Fruit fly (Drosophila melanogaster) whole organism, embryonic: Measurements from ENCODE around the gene CG17625.

ENCODE experiments used
- Bteb2 ChIP-seq: fragments of 200-800 bp; sonication (Bioruptor generic); optimal IDR thresholded peaks from 2 replicates; lab custom pipeline; 2016; ENCODE audit warnings: missing biosample characterization, missing genetic modification characterization
- CG10959 ChIP-seq: fragments of 200-800 bp; sonication (Bioruptor generic); IDR thresholded peaks from 2 replicates; pipeline ENCODE4 v1.3.6; 2022; ENCODE audit warnings: missing biosample characterization, missing genetic modification characterization
- CG11398 ChIP-seq: fragments of 200-800 bp; sonication (Bioruptor generic); optimal IDR thresholded peaks from 2 replicates; lab custom pipeline; 2016; ENCODE audit warnings: missing biosample characterization, missing genetic modification characterization
- CG12071 ChIP-seq: fragments of 200-800 bp; sonication (Bioruptor generic); optimal IDR thresholded peaks from 3 replicates; lab custom pipeline; 2018; ENCODE audit warnings: missing biosample characterization, mild to moderate bottlenecking, missing genetic modification characterization
- CG13424 ChIP-seq: fragments of 200-800 bp; sonication (Bioruptor generic); optimal IDR thresholded peaks from 2 replicates; lab custom pipeline; 2019; ENCODE audit warnings: missing biosample characterization, mild to moderate bottlenecking, missing genetic modification characterization, moderate library complexity
- CG14014 ChIP-seq: fragments of 200-800 bp; sonication (Bioruptor generic); IDR thresholded peaks from 2 replicates; pipeline ENCODE4 v1.3.6; 2022; ENCODE audit warnings: missing biosample characterization, missing genetic modification characterization
- CG15269 ChIP-seq: fragments of 200-800 bp; sonication (Bioruptor generic); optimal IDR thresholded peaks from 2 replicates; lab custom pipeline; 2018; ENCODE audit warnings: missing biosample characterization, mild to moderate bottlenecking, missing genetic modification characterization, moderate library complexity
- CG15601 ChIP-seq: fragments of 200-800 bp; sonication (Bioruptor generic); optimal IDR thresholded peaks from 3 replicates; lab custom pipeline; 2019; ENCODE audit warnings: missing biosample characterization, mild to moderate bottlenecking, missing genetic modification characterization, moderate library complexity
- CG1603 ChIP-seq: fragments of 200-800 bp; sonication (Bioruptor generic); optimal IDR thresholded peaks from 2 replicates; lab custom pipeline; 2019; ENCODE audit warnings: missing biosample characterization, mild to moderate bottlenecking, missing genetic modification characterization, moderate library complexity
- CG18011 ChIP-seq: fragments of 200-800 bp; sonication (Bioruptor generic); optimal IDR thresholded peaks from 2 replicates; lab custom pipeline; 2017; ENCODE audit warnings: missing biosample characterization, missing genetic modification characterization, mild to moderate bottlenecking, moderate library complexity, missing genotype
- CG31388 ChIP-seq: fragments of 200-800 bp; sonication (Bioruptor generic); optimal IDR thresholded peaks from 2 replicates; lab custom pipeline; 2016; ENCODE audit warnings: missing biosample characterization, missing genetic modification characterization
- CG4820 ChIP-seq: fragments of 200-800 bp; sonication (Bioruptor generic); optimal IDR thresholded peaks from 3 replicates; lab custom pipeline; 2016; ENCODE audit warnings: missing biosample characterization, missing genetic modification characterization
- CG6654 ChIP-seq: fragments of 200-800 bp; sonication (Bioruptor generic); optimal IDR thresholded peaks from 2 replicates; lab custom pipeline; 2017; ENCODE audit warnings: missing biosample characterization, mild to moderate bottlenecking, missing genetic modification characterization
- CG6683 ChIP-seq: fragments of 200-800 bp; sonication (Bioruptor generic); optimal IDR thresholded peaks from 2 replicates; lab custom pipeline; 2017; ENCODE audit warnings: missing biosample characterization, mild to moderate bottlenecking, missing genetic modification characterization, missing genetic modification reagents
- CG6765 ChIP-seq: fragments of 200-800 bp; sonication (Bioruptor generic); optimal IDR thresholded peaks from 3 replicates; lab custom pipeline; 2017; ENCODE audit warnings: missing biosample characterization, mild to moderate bottlenecking, missing genetic modification characterization
- CG6791 ChIP-seq: fragments of 200-800 bp; sonication (Bioruptor generic); IDR thresholded peaks from 3 replicates; pipeline ENCODE4 v1.3.6; 2022; ENCODE audit warnings: missing biosample characterization, missing genetic modification characterization; ENCODE audit not compliant: partially characterized antibody
- CG6813 ChIP-seq: fragments of 200-800 bp; sonication (Bioruptor generic); optimal IDR thresholded peaks from 2 replicates; lab custom pipeline; 2017; ENCODE audit warnings: missing biosample characterization, missing genetic modification characterization, mild to moderate bottlenecking, moderate library complexity, missing genetic modification reagents
- CG7271 ChIP-seq: fragments of 200-800 bp; sonication (Bioruptor generic); optimal IDR thresholded peaks from 2 replicates; lab custom pipeline; 2018; ENCODE audit warnings: missing biosample characterization, mild to moderate bottlenecking, missing genetic modification characterization, moderate library complexity
- CG7372 ChIP-seq: fragments of 200-800 bp; sonication (Bioruptor generic); IDR thresholded peaks from 2 replicates; pipeline ENCODE4 v1.3.6; 2022; ENCODE audit warnings: missing biosample characterization, missing genetic modification characterization
- CG7839 ChIP-seq: fragments of 200-800 bp; sonication (Bioruptor generic); optimal IDR thresholded peaks from 3 replicates; lab custom pipeline; 2018; ENCODE audit warnings: missing biosample characterization, mild to moderate bottlenecking, missing genetic modification characterization, moderate library complexity
- CG8478 ChIP-seq: fragments of >200 bp; optimal IDR thresholded peaks from 2 replicates; lab custom pipeline; 2018
- CTCF ChIP-seq: fragments of 200-800 bp; sonication (Bioruptor generic); optimal IDR thresholded peaks from 2 replicates; lab custom pipeline; 2017; ENCODE audit warnings: missing biosample characterization, mild to moderate bottlenecking, missing genetic modification characterization, moderate library complexity
- CkIIα-i1 ChIP-seq: fragments of 200-800 bp; sonication (Bioruptor generic); IDR thresholded peaks from 2 replicates; pipeline ENCODE4 v1.3.6; 2022; ENCODE audit warnings: missing biosample characterization, missing genetic modification characterization
- Ets65A ChIP-seq: fragments of 200-800 bp; sonication (Bioruptor generic); peaks from one replicate; lab custom pipeline; 2016; ENCODE audit warnings: missing biosample characterization, missing genetic modification characterization
- MBD-R2 ChIP-seq: fragments of 200-800 bp; sonication (Bioruptor generic); IDR thresholded peaks from 2 replicates; pipeline ENCODE4 v1.3.6; 2022; ENCODE audit warnings: missing biosample characterization, missing genetic modification characterization
- Max ChIP-seq: fragments of 200-800 bp; sonication (Bioruptor generic); optimal IDR thresholded peaks from 2 replicates; lab custom pipeline; 2016; ENCODE audit warnings: missing biosample characterization, mild to moderate bottlenecking, missing genetic modification characterization
- NC2α ChIP-seq: fragments of 200-800 bp; sonication (Bioruptor generic); optimal IDR thresholded peaks from 2 replicates; lab custom pipeline; 2016; ENCODE audit warnings: missing biosample characterization, missing genetic modification characterization
- Pdp1 ChIP-seq, 2 experiments: fragments of 200-800 bp; sonication (Bioruptor generic); optimal IDR thresholded peaks; 3 replicates each; lab custom pipeline; 2016; ENCODE audit warnings: missing biosample characterization in 2 of 2, missing genetic modification characterization in 2 of 2, mild to moderate bottlenecking in 1 of 2, moderate library complexity in 1 of 2
- al ChIP-seq: fragments of 200-800 bp; sonication (Bioruptor generic); IDR thresholded peaks from 2 replicates; pipeline ENCODE4 v1.3.6; 2022; ENCODE audit warnings: missing biosample characterization, missing genetic modification characterization
- dan ChIP-seq: fragments of 200-800 bp; sonication (Bioruptor generic); IDR thresholded peaks from 2 replicates; pipeline ENCODE4 v1.3.6; 2022; ENCODE audit warnings: missing biosample characterization, missing genetic modification characterization
- disco-r ChIP-seq: fragments of 200-800 bp; sonication (Bioruptor generic); optimal IDR thresholded peaks from 2 replicates; lab custom pipeline; 2016; ENCODE audit warnings: missing biosample characterization, missing genetic modification characterization
- dmrt11E ChIP-seq: fragments of 200-800 bp; sonication (Bioruptor generic); optimal IDR thresholded peaks from 3 replicates; lab custom pipeline; 2018; ENCODE audit warnings: missing biosample characterization, mild to moderate bottlenecking, missing genetic modification characterization, moderate library complexity
- gfzf ChIP-seq: fragments of 200-800 bp; sonication (Bioruptor generic); optimal IDR thresholded peaks from 2 replicates; lab custom pipeline; 2016; ENCODE audit warnings: missing biosample characterization, mild to moderate bottlenecking, missing genetic modification characterization, moderate library complexity
- ham ChIP-seq: fragments of 200-800 bp; sonication (Bioruptor generic); IDR thresholded peaks from 2 replicates; pipeline ENCODE4 v1.3.6; 2022; ENCODE audit warnings: missing biosample characterization, missing genetic modification characterization
- jigr1 ChIP-seq: fragments of 200-800 bp; sonication (Bioruptor generic); IDR thresholded peaks from 3 replicates; pipeline ENCODE4 v1.3.6; 2022; ENCODE audit warnings: missing biosample characterization, missing genetic modification characterization
- kay ChIP-seq: fragments of 200-800 bp; sonication (Bioruptor generic); optimal IDR thresholded peaks from 2 replicates; lab custom pipeline; 2016; ENCODE audit warnings: missing biosample characterization, missing genetic modification characterization
- luna ChIP-seq: fragments of 200-800 bp; sonication (Bioruptor generic); optimal IDR thresholded peaks from 2 replicates; lab custom pipeline; 2016; ENCODE audit warnings: missing biosample characterization, missing genetic modification characterization
- mld ChIP-seq: fragments of 200-800 bp; sonication (Bioruptor generic); IDR thresholded peaks from 3 replicates; pipeline ENCODE4 v1.3.6; 2022; ENCODE audit warnings: missing biosample characterization, missing genetic modification characterization; ENCODE audit not compliant: partially characterized antibody
- nom ChIP-seq: fragments of 200-800 bp; sonication (Bioruptor generic); optimal IDR thresholded peaks from 2 replicates; lab custom pipeline; 2017; ENCODE audit warnings: missing biosample characterization, missing genetic modification characterization, mild to moderate bottlenecking, moderate library complexity, missing genetic modification reagents
- oc ChIP-seq: fragments of 200-800 bp; sonication (Bioruptor generic); optimal IDR thresholded peaks from 2 replicates; lab custom pipeline; 2018; ENCODE audit warnings: missing biosample characterization, mild to moderate bottlenecking, missing genetic modification characterization, moderate library complexity
- otp ChIP-seq: fragments of 200-800 bp; sonication (Bioruptor generic); IDR thresholded peaks from 3 replicates; pipeline ENCODE4, ENCODE4 v1.3.6; 2022; ENCODE audit warnings: missing biosample characterization, missing genetic modification characterization
- pzg ChIP-seq: fragments of 200-800 bp; sonication (Bioruptor generic); optimal IDR thresholded peaks from 3 replicates; lab custom pipeline; 2018; ENCODE audit warnings: missing biosample characterization, mild to moderate bottlenecking, missing genetic modification characterization, moderate library complexity
- ranshi ChIP-seq: fragments of 200-800 bp; sonication (Bioruptor generic); IDR thresholded peaks from 2 replicates; pipeline ENCODE4 v1.3.6; 2022; ENCODE audit warnings: missing biosample characterization, missing genetic modification characterization
- rib ChIP-seq: fragments of 200-800 bp; sonication (Bioruptor generic); IDR thresholded peaks from 2 replicates; pipeline ENCODE4 v1.3.6; 2022; ENCODE audit warnings: missing biosample characterization, missing genetic modification characterization
- sd ChIP-seq: fragments of 200-800 bp; sonication (Bioruptor generic); optimal IDR thresholded peaks from 3 replicates; lab custom pipeline; 2018; ENCODE audit warnings: missing biosample characterization, mild to moderate bottlenecking, missing genetic modification characterization, moderate library complexity
- sens ChIP-seq: fragments of 200-800 bp; sonication (Bioruptor generic); peaks from one replicate; lab custom pipeline; 2016; ENCODE audit warnings: missing biosample characterization, missing genetic modification characterization
- sima ChIP-seq: fragments of 200-800 bp; sonication (Bioruptor generic); optimal IDR thresholded peaks from 2 replicates; lab custom pipeline; 2016; ENCODE audit warnings: missing biosample characterization, missing genetic modification characterization
- slp2 ChIP-seq: fragments of 200-800 bp; sonication (Bioruptor generic); optimal IDR thresholded peaks from 2 replicates; lab custom pipeline; 2016; ENCODE audit warnings: missing biosample characterization, missing genetic modification characterization
- ssp ChIP-seq: fragments of 200-800 bp; sonication (Bioruptor generic); IDR thresholded peaks from 2 replicates; pipeline ENCODE4 v1.3.6; 2022; ENCODE audit warnings: missing biosample characterization, missing genetic modification characterization
- tap ChIP-seq: fragments of 200-800 bp; optimal IDR thresholded peaks from 3 replicates; lab custom pipeline; 2019; ENCODE audit warnings: missing biosample characterization, mild to moderate bottlenecking, missing genetic modification characterization, moderate library complexity
- unpg ChIP-seq: fragments of 200-800 bp; sonication (Bioruptor generic); optimal IDR thresholded peaks from 3 replicates; lab custom pipeline; 2018; ENCODE audit warnings: missing biosample characterization, mild to moderate bottlenecking, missing genetic modification characterization, moderate library complexity
- vvl ChIP-seq: fragments of 200-800 bp; sonication (Bioruptor generic); IDR thresholded peaks from 2 replicates; pipeline ENCODE4 v1.3.6; 2022; ENCODE audit warnings: missing biosample characterization, missing genetic modification characterization
- zf30C ChIP-seq: fragments of 200-800 bp; sonication (Bioruptor generic); optimal IDR thresholded peaks from 3 replicates; lab custom pipeline; 2018; ENCODE audit warnings: missing biosample characterization, mild to moderate bottlenecking, missing genetic modification characterization

CG17625 gene

dm6 chr3R:22719607-22719949 is 32.9 kb downstream of the CG17625 start (continued):
- TF ChIP-seq CG6791 (no peak), Ets65A (GFP tag; lab: Kevin White, UChicago) (no peak), CG7839 (tag; lab: Kevin White, UChicago) (peak; percentile 55), CG18011 (GFP tag; lab: Kevin White, UChicago) (no peak), CG8478 (lab: Kevin White, UChicago) (no peak), luna (GFP tag; lab: Kevin White, UChicago) (no peak), CG4820 (GFP tag; lab: Kevin White, UChicago) (no peak), NC2α (GFP tag; lab: Kevin White, UChicago) (no peak), CG15269 (tag; lab: Kevin White, UChicago) (no peak), CkIIα-i1 (no peak), vvl (GFP tag; lab: Robert Waterston, UW) (0 out of 2 replicates have a peak, but pooled peaks have one; percentile 23), jigr1 (GFP tag; lab: Robert Waterston, UW) (no peak), CG14014 (GFP tag; lab: Robert Waterston, UW) (no peak), CTCF (GFP tag; lab: Kevin White, UChicago) (no peak), CG6813 (GFP tag; lab: Kevin White, UChicago) (peak; percentile 12), CG6683 (no peak), tap (tag; lab: Kevin White, UChicago) (peak; percentile 8), zf30C (peak; percentile 72), unpg (GFP tag; lab: Kevin White, UChicago) (peak; percentile 47), CG10959 (GFP tag; lab: Robert Waterston, UW) (no peak), otp (GFP tag; lab: Robert Waterston, UW) (no peak), rib (GFP tag; lab: Robert Waterston, UW) (no peak), nom (GFP tag; lab: Kevin White, UChicago) (no peak), Max (no peak), Pdp1 (GFP tag; optimal IDR thresholded peaks at IDR 0.05; lab: Kevin White, UChicago) (no peak), disco-r (GFP tag; lab: Kevin White, UChicago) (no peak), dan (no peak), CG6765 (GFP tag; lab: Kevin White, UChicago) (no peak), mld (GFP tag; lab: Robert Waterston, UW) (no peak), pzg (GFP tag; lab: Kevin White, UChicago) (no peak), kay (GFP tag; lab: Kevin White, UChicago) (no peak), dmrt11E (peak; percentile 32), CG11398 (no peak), CG15601 (tag; lab: Kevin White, UChicago) (no peak), CG7271 (tag; lab: Kevin White, UChicago) (no peak), ssp (GFP tag; lab: Robert Waterston, UW) (no peak), CG1603 (peak; percentile 47), ham (GFP tag; lab: Robert Waterston, UW) (no peak), CG7372 (GFP tag; lab: Robert Waterston, UW) (no peak), ranshi (GFP tag; lab: Robert Waterston, UW) (no peak), sd (tag; lab: Kevin White, UChicago) (no peak), CG6654 (no peak), sens (peak; percentile 86), gfzf (GFP tag; lab: Kevin White, UChicago) (no peak), MBD-R2 (GFP tag; lab: Robert Waterston, UW) (no peak; the same call in 1 of the 2 replicates), Bteb2 (GFP tag; lab: Kevin White, UChicago) (no peak), CG12071 (GFP tag; lab: Kevin White, UChicago) (peak; percentile 7), al (GFP tag; lab: Robert Waterston, UW) (no peak), slp2 (no peak), oc (tag; lab: Kevin White, UChicago) (no peak), sima (GFP tag; lab: Kevin White, UChicago) (no peak), CG31388 (GFP tag; lab: Kevin White, UChicago) (no peak), CG13424 (tag; lab: Kevin White, UChicago) (peak; percentile 33)
